Worm (Caenorhabditis elegans): ENCODE data around the gene R07B1.8.
A peak's percentile ranks its signal among the peaks of the same experiment; 100 is the strongest.

DNA sequence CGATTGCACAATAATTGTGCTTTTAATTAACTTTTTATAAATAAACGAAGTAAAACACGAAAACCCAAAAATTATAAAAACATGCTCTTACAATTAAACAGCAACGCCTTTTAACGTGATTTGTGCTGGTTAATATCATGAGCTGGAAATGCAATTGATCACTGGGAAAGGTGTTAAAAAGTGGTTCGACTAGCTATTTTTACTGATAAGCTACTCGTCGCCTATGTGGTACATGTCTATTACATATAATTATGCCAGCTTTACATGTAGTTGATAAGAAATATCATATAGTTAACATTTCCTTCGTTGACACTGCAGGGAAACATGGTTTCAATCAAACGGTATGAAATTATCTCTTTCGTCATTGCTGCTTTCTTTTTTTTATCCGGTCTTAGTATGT, 14.4 kb downstream of the R07B1.8 start, which contains the start of gene scav-5:
- no peak for TF ChIP-seq lin-13 (GFP tag; optimal IDR thresholded peaks at IDR 0.05)
- no peak for TF ChIP-seq zag-1 (tag; optimal IDR thresholded peaks at IDR 0.05)
- no peak for TF ChIP-seq unc-62 (GFP tag; optimal IDR thresholded peaks at IDR 0.05)
- TF ChIP-seq ama-1 (optimal IDR thresholded peaks at IDR 0.05), result no peak
- no peak for TF ChIP-seq nhr-11 (tag; optimal IDR thresholded peaks at IDR 0.05)
- no peak for TF ChIP-seq nhr-77 (tag; optimal IDR thresholded peaks at IDR 0.05)
- TF ChIP-seq Y55F3AM.14 (GFP tag; optimal IDR thresholded peaks at IDR 0.05), result no peak
- peak; percentile 66 for TF ChIP-seq skn-1 (tag; optimal IDR thresholded peaks at IDR 0.05)

Measured in whole organism, L2 larva.